Fruit fly (Drosophila melanogaster) whole organism: ENCODE measurements around the gene grsm.

ENCODE experiments used
- CG8478 ChIP-seq: fragments of >200 bp; optimal IDR thresholded peaks from 2 replicates; lab custom pipeline; 2018; ENCODE audit warnings: inconsistent platforms
- Dll ChIP-seq: fragments of >200 bp; optimal IDR thresholded peaks from 2 replicates; lab custom pipeline; 2017
- EcR ChIP-seq, 2 experiments: fragments of >200 bp; optimal IDR thresholded peaks; 2 replicates each; lab custom pipeline; 2017; ENCODE audit warnings: missing biosample characterization in 2 of 2, missing genetic modification characterization in 2 of 2, missing genetic modification reagents in 2 of 2

dm6 chr3R:12993018-12993417 lies 25.5 kb upstream of the grsm start, which contains the start of gene yellow-f:
- TF ChIP-seq Dll (lab: Kevin White, UChicago): no peak
- TF ChIP-seq EcR (GFP tag; optimal IDR thresholded peaks at IDR 0.05; lab: Kevin White, UChicago): no peak
- TF ChIP-seq CG8478 (lab: Kevin White, UChicago): no peak
